Worm (Caenorhabditis elegans) whole organism, midembryonic: ENCODE data around the gene spot-1.

Experiments
- T22C8.4 ChIP-seq: fragments of 200-800 bp; sonication (Bioruptor generic); IDR thresholded peaks from 2 replicates; pipeline ENCODE4 v1.3.6; 2022; ENCODE audit warnings: missing genetic modification characterization, missing compliant biosample characterization
- cog-1 ChIP-seq: sonication (generic microtip); optimal IDR thresholded peaks from 2 replicates; lab custom pipeline; 2016; ENCODE audit warnings: missing genetic modification characterization, missing compliant biosample characterization
- flt-1 ChIP-seq: fragments of 200-800 bp; sonication (Bioruptor generic); IDR thresholded peaks from 2 replicates; pipeline ENCODE4 v1.3.6; 2022; ENCODE audit warnings: missing genetic modification characterization, missing compliant biosample characterization
- klf-2 ChIP-seq: fragments of 200-800 bp; sonication (Bioruptor generic); conservative IDR thresholded peaks from 2 replicates; pipeline ENCODE4 v1.3.6; 2022; ENCODE audit warnings: missing genetic modification reagents, missing genetic modification characterization, missing compliant biosample characterization
- med-1 ChIP-seq: sonication (generic microtip); optimal IDR thresholded peaks from 2 replicates; lab custom pipeline; 2017; ENCODE audit warnings: missing genetic modification characterization, mild to moderate bottlenecking, missing compliant biosample characterization, antibody characterized with exemption, missing genetic modification reagents; ENCODE audit not compliant: insufficient read depth
- ref-1 ChIP-seq: fragments of 200-800 bp; sonication (Bioruptor generic); conservative IDR thresholded peaks from 2 replicates; pipeline ENCODE4 v1.3.6; 2022; ENCODE audit warnings: missing genetic modification reagents, missing genetic modification characterization, missing compliant biosample characterization
- tab-1 ChIP-seq: fragments of 200-800 bp; sonication (Bioruptor generic); IDR thresholded peaks from 2 replicates; pipeline ENCODE4 v1.3.6; 2022; ENCODE audit warnings: missing genetic modification characterization, missing compliant biosample characterization
- ztf-23 ChIP-seq: fragments of 200-800 bp; sonication (Bioruptor generic); IDR thresholded peaks from 2 replicates; pipeline ENCODE4 v1.3.6; 2022; ENCODE audit warnings: missing genetic modification reagents, missing genetic modification characterization, missing compliant biosample characterization
- ztf-29 ChIP-seq: fragments of 200-800 bp; sonication (Bioruptor generic); IDR thresholded peaks from 2 replicates; pipeline ENCODE4 v1.3.6; 2022; ENCODE audit warnings: missing genetic modification reagents, missing genetic modification characterization, missing compliant biosample characterization

The spot-1 gene

ce11 chrIII:7305649-7305977 lies 28.5 kb upstream of the spot-1 start:
- TF ChIP-seq klf-2 = no peak
- TF ChIP-seq ref-1 = no peak
- TF ChIP-seq med-1 (GFP tag; lab: Kevin White, UChicago) = no peak
- TF ChIP-seq tab-1 (GFP tag; lab: Robert Waterston, UW) = no peak
- TF ChIP-seq T22C8.4 = no peak
- no peak for TF ChIP-seq flt-1 (GFP tag; lab: Robert Waterston, UW)
- no peak for TF ChIP-seq ztf-29 (GFP tag; lab: Robert Waterston, UW)
- no peak for TF ChIP-seq cog-1 (tag; lab: Kevin White, UChicago)
- no peak for TF ChIP-seq ztf-23 (GFP tag; lab: Robert Waterston, UW)

ce11 chrIII:7304961-7305648 lies 28.0 kb upstream of the spot-1 start:
- TF ChIP-seq ztf-23 (GFP tag; lab: Robert Waterston, UW) (no peak), T22C8.4 (no peak), ref-1 (no peak), med-1 (GFP tag; lab: Kevin White, UChicago) (no peak), ztf-29 (GFP tag; lab: Robert Waterston, UW) (no peak), flt-1 (GFP tag; lab: Robert Waterston, UW) (no peak), tab-1 (GFP tag; lab: Robert Waterston, UW) (no peak), cog-1 (tag; lab: Kevin White, UChicago) (no peak), klf-2 (no peak)

ce11 chrIII:7301668-7302067 lies 24.6 kb upstream of the spot-1 start:
- TF ChIP-seq ztf-23 (GFP tag; lab: Robert Waterston, UW) (no peak), flt-1 (GFP tag; lab: Robert Waterston, UW) (no peak), med-1 (GFP tag; lab: Kevin White, UChicago) (no peak), ztf-29 (GFP tag; lab: Robert Waterston, UW) (no peak), cog-1 (tag; lab: Kevin White, UChicago) (no peak), ref-1 (no peak), klf-2 (no peak)

ce11 chrIII:7300763-7301162 lies 23.7 kb upstream of the spot-1 start:
- no peak for TF ChIP-seq cog-1 (tag; lab: Kevin White, UChicago)
- no peak for TF ChIP-seq klf-2
- TF ChIP-seq med-1 (GFP tag; lab: Kevin White, UChicago) = no peak
- TF ChIP-seq ztf-23 (GFP tag; lab: Robert Waterston, UW) = no peak
- TF ChIP-seq tab-1 (GFP tag; lab: Robert Waterston, UW) = no peak
- no peak for TF ChIP-seq flt-1 (GFP tag; lab: Robert Waterston, UW)
- TF ChIP-seq ref-1 = no peak
- no peak for TF ChIP-seq ztf-29 (GFP tag; lab: Robert Waterston, UW)
- no peak for TF ChIP-seq T22C8.4

- TF ChIP-seq ztf-29 (GFP tag; lab: Robert Waterston, UW) = no peak
- TF ChIP-seq T22C8.4 = no peak
Observed at ce11 chrIII:7300169-7300568, 23.1 kb upstream of the spot-1 start.

- TF ChIP-seq ztf-23 (GFP tag; lab: Robert Waterston, UW) (no peak), T22C8.4 (no peak), flt-1 (GFP tag; lab: Robert Waterston, UW) (no peak), ref-1 (no peak), med-1 (GFP tag; lab: Kevin White, UChicago) (no peak), klf-2 (no peak), ztf-29 (GFP tag; lab: Robert Waterston, UW) (no peak), tab-1 (GFP tag; lab: Robert Waterston, UW) (no peak), cog-1 (tag; lab: Kevin White, UChicago) (no peak)
Observed at ce11 chrIII:7299466-7299865, 22.4 kb upstream of the spot-1 start, which contains the start of the genes B0361.14 and B0361.9. TSS of gene B0361.14 (minus strand) at chrIII:7299531. TSS of gene B0361.9 (minus strand) at chrIII:7299631.

ce11 chrIII:7298045-7298444 lies 21.0 kb upstream of the spot-1 start:
- no peak for TF ChIP-seq ztf-23 (GFP tag; lab: Robert Waterston, UW)
- no peak for TF ChIP-seq ztf-29 (GFP tag; lab: Robert Waterston, UW)
- no peak for TF ChIP-seq ref-1
- no peak for TF ChIP-seq cog-1 (tag; lab: Kevin White, UChicago)
- TF ChIP-seq med-1 (GFP tag; lab: Kevin White, UChicago) = no peak
- no peak for TF ChIP-seq T22C8.4
- no peak for TF ChIP-seq flt-1 (GFP tag; lab: Robert Waterston, UW)
- TF ChIP-seq klf-2 = no peak
- TF ChIP-seq tab-1 (GFP tag; lab: Robert Waterston, UW) = no peak

ce11 chrIII:7297045-7297680 lies 20.1 kb upstream of the spot-1 start:
- no peak for TF ChIP-seq klf-2
- no peak for TF ChIP-seq T22C8.4
- no peak for TF ChIP-seq ztf-23 (GFP tag; lab: Robert Waterston, UW)
- no peak for TF ChIP-seq flt-1 (GFP tag; lab: Robert Waterston, UW)
- TF ChIP-seq tab-1 (GFP tag; lab: Robert Waterston, UW) = no peak
- TF ChIP-seq ref-1 = no peak
- no peak for TF ChIP-seq cog-1 (tag; lab: Kevin White, UChicago)
- TF ChIP-seq ztf-29 (GFP tag; lab: Robert Waterston, UW) = no peak

- TF ChIP-seq cog-1 (tag; lab: Kevin White, UChicago) (no peak), ztf-29 (GFP tag; lab: Robert Waterston, UW) (no peak), ztf-23 (GFP tag; lab: Robert Waterston, UW) (no peak), flt-1 (GFP tag; lab: Robert Waterston, UW) (no peak), ref-1 (no peak), tab-1 (GFP tag; lab: Robert Waterston, UW) (no peak), T22C8.4 (no peak), med-1 (GFP tag; lab: Kevin White, UChicago) (no peak), klf-2 (no peak)
Observed at ce11 chrIII:7296092-7296668, 19.1 kb upstream of the spot-1 start.
